Worm (Caenorhabditis elegans) whole organism, L4/young adult: Measurements from ENCODE around the gene Y38C1AA.12.

Experiments used
- dao-5 ChIP-seq: sonication (generic microtip); optimal IDR thresholded peaks from 2 replicates; lab custom pipeline; 2016; ENCODE audit warnings: missing genotype, missing genetic modification characterization, moderate library complexity, missing compliant biosample characterization
- him-1 ChIP-seq: sonication (generic microtip); optimal IDR thresholded peaks from 2 replicates; lab custom pipeline; 2016; ENCODE audit warnings: missing genotype, missing genetic modification reagents, missing genetic modification characterization, missing compliant biosample characterization

DNA sequence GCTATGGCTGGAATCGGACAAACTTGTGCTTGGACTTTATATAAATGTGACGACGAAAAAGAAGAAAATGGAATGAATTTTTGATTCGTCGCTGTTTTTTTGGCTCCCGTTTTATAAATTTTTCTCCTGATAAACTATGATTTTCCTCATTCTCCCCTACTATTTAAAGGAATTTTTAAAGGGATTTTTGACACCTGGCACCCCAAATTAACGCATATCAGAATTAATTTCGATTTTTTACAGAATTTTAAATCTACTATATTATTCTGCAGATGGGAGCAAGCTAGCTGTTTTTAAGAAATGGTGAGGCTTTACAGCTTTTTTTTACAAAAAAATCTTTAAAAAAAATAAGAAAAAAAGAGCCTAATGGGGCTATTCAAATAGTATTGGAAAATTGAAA, 12.9 kb downstream of the Y38C1AA.12 start, which contains the start of gene coa-1:
- TF ChIP-seq him-1 (no peak), dao-5 (tag; lab: Kevin White, UChicago) (no peak)
